Fruit fly (Drosophila melanogaster): ENCODE data around the gene Ubc87F.

dm6 chr3R:13721998-13722397, 4.0 kb upstream of the Ubc87F start:
- TF ChIP-seq CG8478 (optimal IDR thresholded peaks at IDR 0.05) (no peak), usp (GFP tag; optimal IDR thresholded peaks at IDR 0.05) (no peak), pan (optimal IDR thresholded peaks at IDR 0.05) (no peak), psq (optimal IDR thresholded peaks at IDR 0.05) (no peak), EcR (GFP tag; optimal IDR thresholded peaks at IDR 0.05) (no peak), Dll (optimal IDR thresholded peaks at IDR 0.05) (no peak)

All from whole organism.